Worm (Caenorhabditis elegans) whole organism, L2 larva: ENCODE results near the gene F14F7.7.

Source experiments
- C34F6.9 ChIP-seq: fragments of 150-350 bp; optimal IDR thresholded peaks from 2 replicates; lab custom pipeline; 2014; ENCODE audit warnings: missing biosample characterization, missing genetic modification characterization
- F13H6.1 ChIP-seq: sonication (generic microtip); optimal IDR thresholded peaks from 2 replicates; lab custom pipeline; 2016; ENCODE audit warnings: missing genetic modification characterization, missing compliant biosample characterization
- Y55F3AM.14 ChIP-seq: fragments of 200-800 bp; sonication (Bioruptor generic); optimal IDR thresholded peaks from 2 replicates; lab custom pipeline; 2018; ENCODE audit warnings: mild to moderate bottlenecking, missing genetic modification characterization, missing compliant biosample characterization
- aly-2 ChIP-seq: fragments of 150-350 bp; optimal IDR thresholded peaks from 2 replicates; lab custom pipeline; 2014; ENCODE audit warnings: missing biosample characterization, missing genetic modification characterization
- ama-1 ChIP-seq: fragments of 150-350 bp; optimal IDR thresholded peaks from 2 replicates; lab custom pipeline; 2018; ENCODE audit warnings: inconsistent platforms
- blmp-1 ChIP-seq: sonication (generic microtip); optimal IDR thresholded peaks from 2 replicates; lab custom pipeline; 2017; ENCODE audit warnings: missing genetic modification characterization, mild to moderate bottlenecking, missing compliant biosample characterization, antibody characterized with exemption, moderate library complexity; ENCODE audit not compliant: insufficient read depth
- ceh-16 ChIP-seq: fragments of 150-350 bp; optimal IDR thresholded peaks from 2 replicates; lab custom pipeline; 2014; ENCODE audit warnings: missing biosample characterization, missing genetic modification characterization
- crh-2 ChIP-seq: sonication (generic microtip); optimal IDR thresholded peaks from 2 replicates; lab custom pipeline; 2017; ENCODE audit warnings: missing biosample characterization, missing genetic modification characterization
- dmd-4 ChIP-seq: sonication (generic microtip); optimal IDR thresholded peaks from 2 replicates; lab custom pipeline; 2017; ENCODE audit warnings: missing biosample characterization, missing genetic modification characterization
- egl-27 ChIP-seq: sonication (generic microtip); optimal IDR thresholded peaks from 3 replicates; lab custom pipeline; 2017; ENCODE audit warnings: missing biosample characterization, missing genetic modification reagents, missing genetic modification characterization
- elt-1 ChIP-seq: fragments of 150-350 bp; optimal IDR thresholded peaks from 2 replicates; lab custom pipeline; 2014; ENCODE audit warnings: missing biosample characterization, missing genetic modification characterization
- elt-3 ChIP-seq: sonication (generic microtip); optimal IDR thresholded peaks from 2 replicates; lab custom pipeline; 2017; ENCODE audit warnings: missing biosample characterization, missing genetic modification characterization
- fos-1 ChIP-seq: fragments of 150-350 bp; optimal IDR thresholded peaks from 2 replicates; lab custom pipeline; 2014; ENCODE audit warnings: missing biosample characterization, missing genetic modification characterization
- gmeb-1 ChIP-seq: fragments of 150-350 bp; optimal IDR thresholded peaks from 2 replicates; lab custom pipeline; 2014; ENCODE audit warnings: missing biosample characterization, missing genetic modification characterization
- lsy-2 ChIP-seq, 2 experiments: fragments of 150-350 bp in 1 of 2; sonication (generic microtip) in 1 of 2; optimal IDR thresholded peaks; 2 replicates each; lab custom pipeline; 2014 to 2017; ENCODE audit warnings: missing biosample characterization in 2 of 2, missing genetic modification characterization in 2 of 2
- mab-5 ChIP-seq: fragments of 150-350 bp; optimal IDR thresholded peaks from 2 replicates; lab custom pipeline; 2014; ENCODE audit warnings: missing biosample characterization, missing genetic modification characterization
- mbf-1 ChIP-seq: sonication (generic microtip); optimal IDR thresholded peaks from 2 replicates; lab custom pipeline; 2017; ENCODE audit warnings: missing biosample characterization, missing genetic modification characterization
- mdl-1 ChIP-seq, 2 experiments: fragments of 150-350 bp in 1 of 2; sonication (generic microtip) in 1 of 2; optimal IDR thresholded peaks; 2 replicates each; lab custom pipeline; 2017; ENCODE audit warnings: missing biosample characterization in 2 of 2, missing genetic modification characterization in 2 of 2
- nhr-10 ChIP-seq: sonication (generic microtip); optimal IDR thresholded peaks from 2 replicates; lab custom pipeline; 2017; ENCODE audit warnings: missing biosample characterization, missing genetic modification characterization
- nhr-12 ChIP-seq: fragments of 150-350 bp; optimal IDR thresholded peaks from 2 replicates; lab custom pipeline; 2014; ENCODE audit warnings: missing biosample characterization, missing genetic modification characterization
- nhr-129 ChIP-seq: fragments of 150-350 bp; optimal IDR thresholded peaks from 2 replicates; lab custom pipeline; 2014; ENCODE audit warnings: missing biosample characterization, missing genetic modification characterization
- nhr-21 ChIP-seq: fragments of 150-350 bp; optimal IDR thresholded peaks from 2 replicates; lab custom pipeline; 2014; ENCODE audit warnings: missing biosample characterization, missing genetic modification characterization
- nhr-23 ChIP-seq: fragments of 150-350 bp; optimal IDR thresholded peaks from 2 replicates; lab custom pipeline; 2014; ENCODE audit warnings: missing biosample characterization, missing genetic modification reagents, missing genetic modification characterization
- nhr-237 ChIP-seq: fragments of 150-350 bp; optimal IDR thresholded peaks from 2 replicates; lab custom pipeline; 2014; ENCODE audit warnings: missing biosample characterization, missing genetic modification characterization
- nhr-6 ChIP-seq: fragments of 150-350 bp; optimal IDR thresholded peaks from 2 replicates; lab custom pipeline; 2014; ENCODE audit warnings: missing biosample characterization, missing genetic modification characterization
- nhr-77 ChIP-seq: fragments of 150-350 bp; optimal IDR thresholded peaks from 2 replicates; lab custom pipeline; 2014; ENCODE audit warnings: missing biosample characterization, missing genetic modification characterization
- peb-1 ChIP-seq: fragments of 150-350 bp; optimal IDR thresholded peaks from 2 replicates; lab custom pipeline; 2014; ENCODE audit warnings: missing biosample characterization, missing genetic modification characterization
- sem-4 ChIP-seq: fragments of 150-350 bp; optimal IDR thresholded peaks from 2 replicates; lab custom pipeline; 2014; ENCODE audit warnings: missing biosample characterization, missing genetic modification reagents, missing genetic modification characterization
- sma-3 ChIP-seq: sonication (generic microtip); optimal IDR thresholded peaks from 2 replicates; lab custom pipeline; 2016; ENCODE audit warnings: missing genetic modification reagents, missing genetic modification characterization, missing compliant biosample characterization
- sma-9 ChIP-seq, 2 experiments: fragments of 150-350 bp in 1 of 2; sonication (generic microtip) in 1 of 2; optimal IDR thresholded peaks; 2 replicates each; lab custom pipeline; 2014 to 2016; ENCODE audit warnings: missing genetic modification characterization in 2 of 2, mild to moderate bottlenecking in 1 of 2, missing biosample characterization in 1 of 2, missing compliant biosample characterization in 1 of 2, missing genetic modification reagents in 1 of 2, moderate library complexity in 1 of 2
- snpc-4 ChIP-seq: fragments of 150-350 bp; optimal IDR thresholded peaks from 2 replicates; lab custom pipeline; 2014; ENCODE audit warnings: missing biosample characterization, missing genetic modification characterization
- unc-39 ChIP-seq: fragments of 150-350 bp; optimal IDR thresholded peaks from 2 replicates; lab custom pipeline; 2014; ENCODE audit warnings: missing biosample characterization, missing genetic modification characterization
- unc-55 ChIP-seq: fragments of 150-350 bp; sonication (generic microtip); optimal IDR thresholded peaks from 3 replicates; lab custom pipeline; 2014; ENCODE audit warnings: missing biosample characterization, missing genetic modification reagents, missing genetic modification characterization
- zag-1 ChIP-seq: fragments of 150-350 bp; optimal IDR thresholded peaks from 2 replicates; lab custom pipeline; 2014; ENCODE audit warnings: missing biosample characterization, missing genetic modification characterization
- ztf-1 ChIP-seq: fragments of 200-800 bp; sonication (Bioruptor generic); conservative IDR thresholded peaks from 2 replicates; pipeline ENCODE4 v1.3.6; 2022; ENCODE audit warnings: missing genetic modification characterization, missing compliant biosample characterization
- ztf-11 ChIP-seq: sonication (generic microtip); optimal IDR thresholded peaks from 2 replicates; lab custom pipeline; 2017; ENCODE audit warnings: missing biosample characterization, missing genetic modification characterization

The F14F7.7 gene

ce11 chrIII:12998252-12998651 lies 32.5 kb upstream of the F14F7.7 start:
- TF ChIP-seq lsy-2 (tag; optimal IDR thresholded peaks at IDR 0.05; lab: Kevin White, UChicago): no peak
- no peak for TF ChIP-seq nhr-237 (tag; lab: Kevin White, UChicago)
- no peak for TF ChIP-seq unc-55
- no peak for TF ChIP-seq dmd-4 (tag; lab: Kevin White, UChicago)
- no peak for TF ChIP-seq aly-2 (tag; lab: Kevin White, UChicago)
- no peak for TF ChIP-seq F13H6.1 (tag; lab: Kevin White, UChicago)
- no peak for TF ChIP-seq ceh-16 (tag; lab: Kevin White, UChicago)
- no peak for TF ChIP-seq sma-9 (GFP tag; optimal IDR thresholded peaks at IDR 0.05; lab: Kevin White, UChicago)
- TF ChIP-seq sma-9 (tag; optimal IDR thresholded peaks at IDR 0.05; lab: Kevin White, UChicago): no peak
- TF ChIP-seq Y55F3AM.14 (GFP tag; lab: Kevin White, UChicago): no peak

ce11 chrIII:13000457-13000856 lies 30.2 kb upstream of the F14F7.7 start, which contains the start of gene ZK1010.8:
Gene ZK1010.8, minus strand, starts transcription at chrIII:13000670.
- TF ChIP-seq nhr-77 (no peak), fos-1 (tag; lab: Kevin White, UChicago) (peak; percentile 54)

DNA sequence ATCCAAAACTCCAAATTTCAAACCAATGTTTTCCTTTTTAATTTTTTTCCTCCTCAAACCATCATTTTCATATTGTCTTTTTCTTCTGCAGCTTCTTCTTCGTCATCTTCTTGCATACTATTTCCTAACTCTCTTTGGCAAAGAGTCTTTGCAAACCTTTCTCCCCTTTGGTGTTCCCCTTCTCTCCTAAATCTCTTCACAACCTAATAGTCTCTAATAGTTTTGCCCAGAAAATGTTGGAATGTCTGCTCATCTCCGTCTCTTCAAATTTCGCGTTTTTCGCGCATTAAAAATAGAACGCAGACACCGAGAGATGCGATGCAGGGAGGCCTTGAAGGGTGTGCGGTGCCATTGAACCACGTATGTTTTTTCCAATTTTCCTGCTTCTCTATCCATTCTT lies 28.6 kb upstream of the F14F7.7 start, which contains the start of gene ZK1010.10:
ZK1010.10 (plus strand) TSS at position 286 of the 400 bp plus-strand sequence.
- TF ChIP-seq nhr-21 (tag; lab: Kevin White, UChicago) (no peak), mbf-1 (tag; lab: Kevin White, UChicago) (no peak), fos-1 (tag; lab: Kevin White, UChicago) (peak; percentile 55), ztf-11 (tag; lab: Kevin White, UChicago) (no peak), nhr-23 (tag; lab: Kevin White, UChicago) (no peak), crh-2 (peak; percentile 71), unc-55 (peak; percentile 90), peb-1 (tag; lab: Kevin White, UChicago) (no peak), C34F6.9 (tag; lab: Kevin White, UChicago) (peak; percentile 69), unc-39 (tag; lab: Kevin White, UChicago) (no peak), zag-1 (tag; lab: Kevin White, UChicago) (peak; percentile 7), egl-27 (tag; lab: Kevin White, UChicago) (peak; percentile 18), F13H6.1 (tag; lab: Kevin White, UChicago) (peak; percentile 30), blmp-1 (tag; lab: Kevin White, UChicago) (no peak), gmeb-1 (peak; percentile 14), nhr-129 (tag; lab: Kevin White, UChicago) (peak; percentile 46), sem-4 (peak; percentile 55), mdl-1 (tag; optimal IDR thresholded peaks at IDR 0.05; lab: Kevin White, UChicago) (no peak), elt-3 (tag; lab: Kevin White, UChicago) (no peak), ama-1 (lab: Kevin White, UChicago) (no peak), mab-5 (peak; percentile 12), lsy-2 (tag; optimal IDR thresholded peaks at IDR 0.05; lab: Kevin White, UChicago) (peak in 1 of 2 experiments; percentile 70)

- TF ChIP-seq nhr-23 (tag; lab: Kevin White, UChicago) (no peak), egl-27 (tag; lab: Kevin White, UChicago) (no peak), unc-39 (tag; lab: Kevin White, UChicago) (no peak), snpc-4 (tag; lab: Kevin White, UChicago) (no peak), C34F6.9 (tag; lab: Kevin White, UChicago) (no peak), dmd-4 (tag; lab: Kevin White, UChicago) (no peak), nhr-237 (tag; lab: Kevin White, UChicago) (no peak), nhr-12 (tag; lab: Kevin White, UChicago) (no peak), ztf-1 (GFP tag; lab: Robert Waterston, UW) (no peak), nhr-10 (no peak), mab-5 (no peak), sem-4 (no peak), crh-2 (no peak), sma-3 (GFP tag; lab: Kevin White, UChicago) (no peak), lsy-2 (tag; optimal IDR thresholded peaks at IDR 0.05; lab: Kevin White, UChicago) (no peak), elt-1 (tag; lab: Kevin White, UChicago) (no peak), nhr-6 (tag; lab: Kevin White, UChicago) (no peak), blmp-1 (tag; lab: Kevin White, UChicago) (no peak), ama-1 (lab: Kevin White, UChicago) (no peak)
Observed at ce11 chrIII:13004316-13004715, 26.4 kb upstream of the F14F7.7 start.
